Worm (Caenorhabditis elegans): ENCODE results near the gene srsx-25.

- no peak for TF ChIP-seq flt-1 (GFP tag; IDR thresholded peaks at IDR 0.05)
- TF ChIP-seq tra-4 (tag; optimal IDR thresholded peaks at IDR 0.05): no peak
- no peak for TF ChIP-seq ama-1 (optimal IDR thresholded peaks at IDR 0.05)
- no peak for TF ChIP-seq hnd-1 (tag; optimal IDR thresholded peaks at IDR 0.05)
- no peak for TF ChIP-seq scrt-1 (GFP tag; IDR thresholded peaks at IDR 0.05)
- no peak for TF ChIP-seq tbx-37 (GFP tag; conservative IDR thresholded peaks at IDR 0.05)
- no peak for TF ChIP-seq hmg-4 (GFP tag; optimal IDR thresholded peaks at IDR 0.05)
- TF ChIP-seq pes-1 (GFP tag; IDR thresholded peaks at IDR 0.05): no peak
- no peak for TF ChIP-seq F13C5.2 (tag; optimal IDR thresholded peaks at IDR 0.05)
- TF ChIP-seq tbx-11 (GFP tag; IDR thresholded peaks at IDR 0.05): no peak
Measured at ce11 chrIV:13315344-13315743, 49.6 kb upstream of the srsx-25 start, which contains the start of gene fat-1.

Data from whole organism, early embryonic.